Fruit fly (Drosophila melanogaster): ENCODE data around the gene CG8945.

CG8945 gene

DNA sequence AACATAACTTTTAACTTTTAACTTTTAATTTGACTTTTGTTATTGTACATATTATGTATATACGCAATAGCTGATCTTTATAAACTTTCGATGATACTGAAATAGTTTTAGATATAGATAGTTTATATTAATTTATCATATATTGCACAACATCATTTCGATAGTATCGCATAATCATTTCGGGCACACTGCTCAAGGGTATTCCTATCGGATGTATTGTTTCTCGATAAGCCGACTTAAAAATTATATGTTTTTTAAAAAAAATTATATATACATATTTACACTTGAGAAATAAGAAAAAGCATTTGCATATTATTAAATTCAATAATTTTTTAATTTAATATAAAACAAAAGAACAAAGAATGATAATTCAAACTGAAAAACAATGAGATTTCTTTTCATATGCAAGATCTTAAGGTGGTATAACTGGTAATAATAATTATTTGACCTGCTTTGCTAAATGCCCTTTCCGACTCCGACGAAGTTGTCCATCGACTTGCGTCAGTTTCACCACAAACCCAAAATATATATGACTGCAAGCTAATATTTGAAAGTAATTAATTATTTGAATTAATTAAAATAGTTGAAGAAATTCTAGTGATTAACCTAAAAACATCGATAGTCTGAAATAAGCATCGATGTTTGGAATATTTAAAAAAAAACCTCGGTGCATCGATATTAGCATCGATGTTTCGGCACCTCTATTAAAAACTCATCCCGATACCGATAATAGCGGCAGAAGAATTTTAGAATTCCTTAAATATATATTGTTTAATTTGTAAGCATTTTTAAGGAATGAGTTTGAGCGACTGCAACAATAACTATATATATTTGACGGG, 9.1 kb downstream of the CG8945 start, which contains the start of gene CG4949 (continued):
- TF ChIP-seq CG18476 (GFP tag; optimal IDR thresholded peaks at IDR 0.05): no peak
- TF ChIP-seq CG2712 (tag; optimal IDR thresholded peaks at IDR 0.05): peak; percentile 21
- no peak for TF ChIP-seq Hr3 (GFP tag; optimal IDR thresholded peaks at IDR 0.05)
- TF ChIP-seq CG7963 (GFP tag; IDR thresholded peaks at IDR 0.05; ENCODE audit: partially characterized antibody): peak; percentile 93
- peak; percentile 80 for TF ChIP-seq inv (GFP tag; IDR thresholded peaks at IDR 0.05; ENCODE audit: partially characterized antibody)
- no peak for TF ChIP-seq CG13894 (tag; optimal IDR thresholded peaks at IDR 0.05)
- TF ChIP-seq knrl (GFP tag; IDR thresholded peaks at IDR 0.05; ENCODE audit: partially characterized antibody): peak; percentile 85
- TF ChIP-seq toy (GFP tag; IDR thresholded peaks at IDR 0.05): no peak
- TF ChIP-seq amos (GFP tag; IDR thresholded peaks at IDR 0.05; ENCODE audit: partially characterized antibody): peak; percentile 88
- TF ChIP-seq Dbx (GFP tag; IDR thresholded peaks at IDR 0.05): no peak
- TF ChIP-seq zf30C (GFP tag; optimal IDR thresholded peaks at IDR 0.05): no peak
- no peak for TF ChIP-seq CG14050 (GFP tag; IDR thresholded peaks at IDR 0.05)

DNA sequence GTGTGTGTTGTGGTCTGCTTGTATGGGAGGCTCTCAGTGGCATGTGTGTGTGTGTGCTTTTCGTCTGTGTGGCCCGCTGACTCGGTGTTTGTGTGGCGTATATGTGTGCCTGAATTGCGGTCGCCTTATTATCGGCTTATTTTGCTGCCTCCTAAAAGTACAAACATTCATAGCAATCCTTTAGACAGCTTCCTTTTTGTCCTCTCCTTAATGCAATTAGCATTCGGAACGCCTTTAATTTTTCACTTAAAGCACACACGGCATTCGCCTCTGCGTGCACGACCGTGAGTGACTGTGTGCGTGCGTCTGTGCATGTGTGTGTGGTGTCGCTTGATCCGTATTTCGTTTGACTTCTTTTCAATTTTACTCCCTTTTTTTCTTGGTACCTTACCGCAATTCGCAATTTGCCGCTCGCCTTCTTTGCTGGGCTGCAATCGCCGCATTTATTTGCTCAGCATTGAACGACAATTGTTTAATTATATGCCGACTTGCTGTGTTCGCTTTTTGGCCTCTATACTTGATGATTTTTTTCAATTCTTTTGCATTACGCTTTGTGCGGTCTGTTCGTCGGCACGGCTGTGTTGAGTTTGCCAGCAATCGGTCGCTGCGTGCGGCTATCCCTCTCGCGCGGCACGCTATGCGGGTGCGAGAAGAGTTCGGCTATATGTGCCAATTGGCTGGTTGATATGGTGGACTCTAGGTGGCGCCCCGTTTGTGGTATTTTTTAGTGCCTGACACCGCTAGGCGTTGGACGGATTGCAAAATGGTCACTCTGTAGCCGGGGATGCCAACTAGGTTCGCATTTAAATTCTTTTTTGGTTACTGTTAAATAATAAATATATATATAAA, 10.0 kb downstream of the CG8945 start, which contains the start of gene wcy:
wcy (minus strand) TSS at position 608 of the 849 bp plus-strand sequence.
- peak; percentile 40 for TF ChIP-seq CG17385 (GFP tag; optimal IDR thresholded peaks at IDR 0.05)
- TF ChIP-seq CG31224 (GFP tag; IDR thresholded peaks at IDR 0.05): no peak
- no peak for TF ChIP-seq lov (optimal IDR thresholded peaks at IDR 0.05)
- TF ChIP-seq lov (GFP tag; IDR thresholded peaks at IDR 0.05): 0 out of 3 replicates have a peak, but pooled peaks have one; percentile 50
- peak; percentile 53 for TF ChIP-seq her (GFP tag; optimal IDR thresholded peaks at IDR 0.05)
- TF ChIP-seq kah (GFP tag; optimal IDR thresholded peaks at IDR 0.05): no peak
- peak; percentile 97 for TF ChIP-seq CTCF (GFP tag; optimal IDR thresholded peaks at IDR 0.05)
- no peak for TF ChIP-seq lbe (GFP tag; optimal IDR thresholded peaks at IDR 0.05)
- TF ChIP-seq Rfx (GFP tag; IDR thresholded peaks at IDR 0.05): peak; percentile 51
- no peak for TF ChIP-seq CG14050 (GFP tag; IDR thresholded peaks at IDR 0.05)
- TF ChIP-seq unc-4 (GFP tag; IDR thresholded peaks at IDR 0.05; ENCODE audit: partially characterized antibody): peak; percentile 42; the same call in 1 of the 2 replicates
- no peak for TF ChIP-seq hb (GFP tag; IDR thresholded peaks at IDR 0.05; ENCODE audit: partially characterized antibody)
- TF ChIP-seq Trl (optimal IDR thresholded peaks at IDR 0.05): no peak
- peak; percentile 12 for TF ChIP-seq Trl (GFP tag; optimal IDR thresholded peaks at IDR 0.05)
- TF ChIP-seq CG12155 (GFP tag; optimal IDR thresholded peaks at IDR 0.05): no peak
- TF ChIP-seq Ada2b (GFP tag; IDR thresholded peaks at IDR 0.05): 0 out of 2 replicates have a peak, but pooled peaks have one; percentile 15
- TF ChIP-seq Mad (GFP tag; optimal IDR thresholded peaks at IDR 0.05): peak; percentile 6
- TF ChIP-seq klu (GFP tag; IDR thresholded peaks at IDR 0.05): no peak
- peak; percentile 40; the same call in 1 of the 2 replicates for TF ChIP-seq CG9932 (GFP tag; IDR thresholded peaks at IDR 0.05)
- no peak for TF ChIP-seq dan (GFP tag; IDR thresholded peaks at IDR 0.05)
- TF ChIP-seq Opbp (GFP tag; IDR thresholded peaks at IDR 0.05; ENCODE audit: partially characterized antibody): peak; percentile 47; the same call in 2 of the 3 replicates
- TF ChIP-seq CG7839 (tag; optimal IDR thresholded peaks at IDR 0.05): no peak
- TF ChIP-seq Tbp (GFP tag; optimal IDR thresholded peaks at IDR 0.05): peak; percentile 8
- TF ChIP-seq CG6765 (GFP tag; optimal IDR thresholded peaks at IDR 0.05): no peak
- no peak for TF ChIP-seq sima (GFP tag; optimal IDR thresholded peaks at IDR 0.05)
- no peak for TF ChIP-seq CG11093 (GFP tag; IDR thresholded peaks at IDR 0.05)
- peak; percentile 34; the same call in 1 of the 2 replicates for TF ChIP-seq CG32532 (GFP tag; IDR thresholded peaks at IDR 0.05)
- peak; percentile 13 for TF ChIP-seq CG4617 (GFP tag; optimal IDR thresholded peaks at IDR 0.05; ENCODE audit: borderline replicate concordance)
- no peak for TF ChIP-seq CG9817 (tag; optimal IDR thresholded peaks at IDR 0.05)
- no peak for TF ChIP-seq corto (GFP tag; optimal IDR thresholded peaks at IDR 0.05)
- no peak for TF ChIP-seq Jarid2 (GFP tag; optimal IDR thresholded peaks at IDR 0.05)
- TF ChIP-seq kni (GFP tag; optimal IDR thresholded peaks at IDR 0.05): no peak
- TF ChIP-seq HmgZ (tag; optimal IDR thresholded peaks at IDR 0.05): peak; percentile 47
- no peak for TF ChIP-seq gce (GFP tag; IDR thresholded peaks at IDR 0.05)
- TF ChIP-seq Hr39 (optimal IDR thresholded peaks at IDR 0.05): no peak
- no peak for TF ChIP-seq gcm (GFP tag; optimal IDR thresholded peaks at IDR 0.05)
